Fruit fly (Drosophila melanogaster) whole organism, pupa: ENCODE data around the gene dnk.

Source experiments
- CG13204 ChIP-seq: fragments of 200-800 bp; sonication (Bioruptor generic); optimal IDR thresholded peaks from 2 replicates; lab custom pipeline; 2018; ENCODE audit warnings: missing biosample characterization, mild to moderate bottlenecking, missing genetic modification characterization, moderate library complexity
- CG15710 ChIP-seq: fragments of 200-800 bp; sonication (Bioruptor generic); optimal IDR thresholded peaks from 2 replicates; lab custom pipeline; 2018; ENCODE audit warnings: missing biosample characterization, mild to moderate bottlenecking, missing genetic modification characterization, moderate library complexity
- CG32121 ChIP-seq: fragments of 200-800 bp; sonication (Bioruptor generic); IDR thresholded peaks from 2 replicates; pipeline ENCODE4 v1.3.6; 2022; ENCODE audit warnings: missing biosample characterization, missing genetic modification characterization
- CG34367 ChIP-seq: fragments of 200-800 bp; sonication (Bioruptor generic); optimal IDR thresholded peaks from 2 replicates; lab custom pipeline; 2018; ENCODE audit warnings: missing biosample characterization, mild to moderate bottlenecking, missing genetic modification characterization
- CG8301 ChIP-seq: fragments of 200-800 bp; sonication (Bioruptor generic); optimal IDR thresholded peaks from 2 replicates; lab custom pipeline; 2018; ENCODE audit warnings: missing biosample characterization, mild to moderate bottlenecking, missing genetic modification characterization
- CG9948 ChIP-seq: fragments of 200-800 bp; sonication (Bioruptor generic); optimal IDR thresholded peaks from 2 replicates; lab custom pipeline; 2018; ENCODE audit warnings: missing biosample characterization, mild to moderate bottlenecking, missing genetic modification characterization, moderate library complexity
- D1 ChIP-seq: fragments of 200-800 bp; sonication (Bioruptor generic); optimal IDR thresholded peaks from 2 replicates; lab custom pipeline; 2018; ENCODE audit warnings: missing biosample characterization, mild to moderate bottlenecking, missing genetic modification characterization, moderate library complexity
- EcR ChIP-seq: fragments of 200-800 bp; sonication (Bioruptor generic); optimal IDR thresholded peaks from 3 replicates; lab custom pipeline; 2019; ENCODE audit warnings: missing biosample characterization, missing genetic modification characterization, mild to moderate bottlenecking, moderate library complexity, missing genetic modification reagents
- fd96Ca ChIP-seq: fragments of 200-800 bp; sonication (Bioruptor generic); IDR thresholded peaks from 3 replicates; pipeline ENCODE4 v1.3.6; 2022; ENCODE audit warnings: missing biosample characterization, missing genetic modification characterization

- TF ChIP-seq CG15710 (no peak), D1 (tag; lab: Kevin White, UChicago) (no peak), CG34367 (tag; lab: Kevin White, UChicago) (no peak), CG8301 (tag; lab: Kevin White, UChicago) (no peak), CG9948 (tag; lab: Kevin White, UChicago) (no peak), CG13204 (no peak), fd96Ca (GFP tag; lab: Robert Waterston, UW) (no peak), EcR (GFP tag; lab: Kevin White, UChicago) (no peak), CG32121 (GFP tag; lab: Robert Waterston, UW) (no peak)
Observed at dm6 chr3R:18978709-18979108, 2.1 kb upstream of the dnk start, which contains the start of gene euc.
